Worm (Caenorhabditis elegans): ENCODE results near the gene F55G11.10.

ce11 chrIV:12975981-12976380 is 27.4 kb downstream of the F55G11.10 start, which contains the start of gene dod-17:
- TF ChIP-seq ttx-3 (tag; optimal IDR thresholded peaks at IDR 0.05) (no peak), nhr-11 (tag; optimal IDR thresholded peaks at IDR 0.05) (no peak), fax-1 (tag; optimal IDR thresholded peaks at IDR 0.05) (no peak), pqm-1 (tag; optimal IDR thresholded peaks at IDR 0.05) (no peak), ama-1 (optimal IDR thresholded peaks at IDR 0.05) (no peak)
